Worm (Caenorhabditis elegans): ENCODE results near the gene C12D8.9.

The C12D8.9 gene

ce11 chrV:10273837-10274236 lies 30.8 kb upstream of the C12D8.9 start:
- TF ChIP-seq lin-14 (GFP tag; optimal IDR thresholded peaks at IDR 0.05) (peak; percentile 86), swsn-7 (tag; optimal IDR thresholded peaks at IDR 0.05) (peak; percentile 60), ceh-63 (GFP tag; optimal IDR thresholded peaks at IDR 0.05) (no peak), unc-30 (tag; optimal IDR thresholded peaks at IDR 0.05) (no peak), skn-1 (tag; optimal IDR thresholded peaks at IDR 0.05) (peak; percentile 44), lin-13 (GFP tag; optimal IDR thresholded peaks at IDR 0.05) (no peak), pax-3 (tag; optimal IDR thresholded peaks at IDR 0.05) (peak; percentile 21), nhr-28 (tag; optimal IDR thresholded peaks at IDR 0.05) (no peak), fos-1 (tag; optimal IDR thresholded peaks at IDR 0.05) (no peak), lsy-2 (tag; optimal IDR thresholded peaks at IDR 0.05) (peak; percentile 6 to 57), mab-9 (GFP tag; IDR thresholded peaks at IDR 0.05) (0 out of 2 replicates have a peak, but pooled peaks have one; percentile 44), sup-37 (GFP tag; optimal IDR thresholded peaks at IDR 0.05) (no peak), tlp-1 (tag; optimal IDR thresholded peaks at IDR 0.05) (no peak), ceh-8 (GFP tag; optimal IDR thresholded peaks at IDR 0.05) (no peak), ceh-88 (GFP tag; IDR thresholded peaks at IDR 0.05) (no peak), ces-1 (GFP tag; optimal IDR thresholded peaks at IDR 0.05) (no peak), lir-3 (tag; optimal IDR thresholded peaks at IDR 0.05; ENCODE audit: poor library complexity) (no peak), nhr-237 (tag; optimal IDR thresholded peaks at IDR 0.05) (no peak), pag-3 (tag; optimal IDR thresholded peaks at IDR 0.05; ENCODE audit: borderline replicate concordance, insufficient read depth) (no peak), mep-1 (tag; optimal IDR thresholded peaks at IDR 0.05) (peak; percentile 15), zag-1 (tag; optimal IDR thresholded peaks at IDR 0.05) (peak; percentile 53), blmp-1 (tag; optimal IDR thresholded peaks at IDR 0.05) (no peak), aha-1 (tag; optimal IDR thresholded peaks at IDR 0.05) (no peak), fkh-4 (tag; optimal IDR thresholded peaks at IDR 0.05; ENCODE audit: borderline replicate concordance) (no peak), unc-98 (GFP tag; IDR thresholded peaks at IDR 0.05) (no peak), ztf-11 (tag; optimal IDR thresholded peaks at IDR 0.05) (no peak), nhr-71 (tag; optimal IDR thresholded peaks at IDR 0.05) (peak; percentile 56), snu-23 (GFP tag; optimal IDR thresholded peaks at IDR 0.05) (peak; percentile 29), pqm-1 (tag; optimal IDR thresholded peaks at IDR 0.05) (no peak), irx-1 (tag; optimal IDR thresholded peaks at IDR 0.05) (peak; percentile 32), ceh-82 (tag; optimal IDR thresholded peaks at IDR 0.05) (peak; percentile 29 to 73 (median 46)), nhr-77 (tag; optimal IDR thresholded peaks at IDR 0.05) (no peak), F16B12.6 (tag; optimal IDR thresholded peaks at IDR 0.05) (no peak), ztf-4 (tag; optimal IDR thresholded peaks at IDR 0.05) (peak; percentile 1), nhr-47 (tag; optimal IDR thresholded peaks at IDR 0.05) (peak; percentile 56), fkh-10 (GFP tag; optimal IDR thresholded peaks at IDR 0.05) (peak; percentile 80), dpl-1 (GFP tag; optimal IDR thresholded peaks at IDR 0.05) (peak in 1 of 3 experiments; percentile 0), jun-1 (tag; optimal IDR thresholded peaks at IDR 0.05) (peak; percentile 33), fkh-8 (tag; optimal IDR thresholded peaks at IDR 0.05) (peak; percentile 79), unc-86 (tag; optimal IDR thresholded peaks at IDR 0.05) (peak; percentile 46), nhr-19 (GFP tag; conservative IDR thresholded peaks at IDR 0.05) (no peak), nhr-12 (tag; optimal IDR thresholded peaks at IDR 0.05) (no peak), egl-13 (tag; optimal IDR thresholded peaks at IDR 0.05) (peak; percentile 45), xbp-1 (tag; optimal IDR thresholded peaks at IDR 0.05) (peak; percentile 8), efl-1 (optimal IDR thresholded peaks at IDR 0.05) (peak; percentile 35 to 41), efl-1 (GFP tag; optimal IDR thresholded peaks at IDR 0.05 in 1 of 2) (no peak), lin-35 (GFP tag; optimal IDR thresholded peaks at IDR 0.05) (peak in 1 of 2 experiments; percentile 42), tbx-2 (tag; optimal IDR thresholded peaks at IDR 0.05) (peak; percentile 59), elt-3 (tag; optimal IDR thresholded peaks at IDR 0.05) (no peak)

Data from whole organism, L1 larva.